Fruit fly (Drosophila melanogaster): ENCODE data around the gene CG11050.

DNA sequence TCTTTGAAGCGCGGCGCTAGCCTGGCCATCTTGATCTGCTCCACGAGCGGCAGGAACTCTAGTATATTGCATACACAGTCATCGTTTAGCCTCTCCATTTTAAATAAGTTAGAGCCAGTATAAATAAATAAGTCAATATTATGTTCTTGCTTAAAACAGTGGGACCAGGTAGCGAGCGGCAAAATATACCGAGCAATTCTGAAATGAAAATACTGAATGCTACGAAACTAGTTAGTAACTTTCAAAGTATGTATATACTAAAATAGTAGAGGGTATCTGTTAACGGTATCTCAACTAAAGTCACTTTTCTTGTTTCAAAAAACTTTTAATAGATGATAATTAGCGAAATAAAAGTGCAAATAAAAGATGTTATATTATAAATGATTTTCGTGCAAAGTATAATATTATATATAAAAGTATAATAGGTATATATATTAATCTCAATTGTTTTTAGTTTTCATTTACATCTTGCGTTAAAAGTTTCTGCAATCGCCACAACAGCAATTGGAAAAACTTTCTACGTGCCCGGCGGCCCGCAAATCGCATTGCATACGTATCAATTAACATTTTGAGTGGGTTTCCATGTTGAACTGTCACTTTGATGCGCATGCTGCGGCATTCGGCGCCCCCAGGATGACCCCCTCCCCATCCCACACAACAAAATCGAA is 44.7 kb upstream of the CG11050 start, which contains the start of gene CG13766:
- TF ChIP-seq jim (GFP tag; optimal IDR thresholded peaks at IDR 0.05) (no peak), GATAd (GFP tag; optimal IDR thresholded peaks at IDR 0.05) (no peak), Jra (GFP tag; optimal IDR thresholded peaks at IDR 0.05) (no peak), HLH106 (tag; optimal IDR thresholded peaks at IDR 0.05) (no peak), N (GFP tag; optimal IDR thresholded peaks at IDR 0.05) (no peak), dsf (GFP tag; optimal IDR thresholded peaks at IDR 0.05; ENCODE audit: borderline replicate concordance) (no peak), Abd-B (GFP tag; optimal IDR thresholded peaks at IDR 0.05) (no peak), pan (optimal IDR thresholded peaks at IDR 0.05) (no peak), OdsH (GFP tag; optimal IDR thresholded peaks at IDR 0.05) (no peak), sage (GFP tag; optimal IDR thresholded peaks at IDR 0.05) (no peak), Myc (optimal IDR thresholded peaks at IDR 0.05) (no peak), usp (GFP tag; optimal IDR thresholded peaks at IDR 0.05) (no peak)

Measured in whole organism, wandering third instar larva.